Worm (Caenorhabditis elegans): ENCODE data around the gene skp-1.
A peak's percentile ranks its signal among the peaks of the same experiment; 100 is the strongest.

Gene skp-1

ce11 chrV:11674594-11675579, 29.6 kb downstream of the skp-1 start:
- no peak for TF ChIP-seq elt-1 (tag; optimal IDR thresholded peaks at IDR 0.05)
- peak; percentile 35 for TF ChIP-seq sma-3 (GFP tag; optimal IDR thresholded peaks at IDR 0.05)
- TF ChIP-seq nhr-129 (tag; optimal IDR thresholded peaks at IDR 0.05), result no peak
- no peak for TF ChIP-seq elt-3 (tag; optimal IDR thresholded peaks at IDR 0.05)
- TF ChIP-seq Y55F3AM.14 (GFP tag; optimal IDR thresholded peaks at IDR 0.05), result no peak
- TF ChIP-seq fos-1 (tag; optimal IDR thresholded peaks at IDR 0.05), result peak; percentile 39
- no peak for TF ChIP-seq ama-1 (optimal IDR thresholded peaks at IDR 0.05)
- TF ChIP-seq peb-1 (tag; optimal IDR thresholded peaks at IDR 0.05), result no peak
- TF ChIP-seq F13H6.1 (tag; optimal IDR thresholded peaks at IDR 0.05), result no peak
- TF ChIP-seq nhr-11 (tag; optimal IDR thresholded peaks at IDR 0.05), result no peak

- no peak for TF ChIP-seq blmp-1 (tag; optimal IDR thresholded peaks at IDR 0.05; ENCODE audit: insufficient read depth)
- no peak for TF ChIP-seq zag-1 (tag; optimal IDR thresholded peaks at IDR 0.05)
- TF ChIP-seq nhr-10 (tag; optimal IDR thresholded peaks at IDR 0.05), result no peak
- no peak for TF ChIP-seq ZK546.5 (tag; optimal IDR thresholded peaks at IDR 0.05)
Measured at ce11 chrV:11675638-11676037, 30.4 kb downstream of the skp-1 start, which contains the start of gene ape-1. Gene ape-1, plus strand, starts transcription at chrV:11675938.

ce11 chrV:11676498-11676897, 31.2 kb downstream of the skp-1 start:
- no peak for TF ChIP-seq unc-55 (GFP tag; optimal IDR thresholded peaks at IDR 0.05)
- TF ChIP-seq nhr-77 (tag; optimal IDR thresholded peaks at IDR 0.05), result no peak
- TF ChIP-seq nhr-21 (tag; optimal IDR thresholded peaks at IDR 0.05), result no peak
- TF ChIP-seq dmd-4 (tag; optimal IDR thresholded peaks at IDR 0.05), result no peak
- peak; percentile 20 for TF ChIP-seq gmeb-1 (tag; optimal IDR thresholded peaks at IDR 0.05)
- no peak for TF ChIP-seq crh-2 (tag; optimal IDR thresholded peaks at IDR 0.05)
- TF ChIP-seq C34F6.9 (tag; optimal IDR thresholded peaks at IDR 0.05), result no peak
- TF ChIP-seq skn-1 (tag; optimal IDR thresholded peaks at IDR 0.05), result no peak
- no peak for TF ChIP-seq mab-5 (tag; optimal IDR thresholded peaks at IDR 0.05)
- no peak for TF ChIP-seq nhr-237 (tag; optimal IDR thresholded peaks at IDR 0.05)
- TF ChIP-seq sma-9 (GFP tag; optimal IDR thresholded peaks at IDR 0.05), result peak; percentile 28
- no peak for TF ChIP-seq sma-9 (tag; optimal IDR thresholded peaks at IDR 0.05)
- TF ChIP-seq elt-3 (tag; optimal IDR thresholded peaks at IDR 0.05), result no peak
- no peak for TF ChIP-seq lin-13 (GFP tag; optimal IDR thresholded peaks at IDR 0.05)
- TF ChIP-seq ceh-82 (tag; optimal IDR thresholded peaks at IDR 0.05), result no peak
- TF ChIP-seq fos-1 (tag; optimal IDR thresholded peaks at IDR 0.05), result peak; percentile 1
- no peak for TF ChIP-seq nhr-23 (tag; optimal IDR thresholded peaks at IDR 0.05)
- TF ChIP-seq egl-27 (tag; optimal IDR thresholded peaks at IDR 0.05), result no peak

ce11 chrV:11677030-11677429, 31.7 kb downstream of the skp-1 start:
- TF ChIP-seq alr-1 (tag; optimal IDR thresholded peaks at IDR 0.05), result no peak
- TF ChIP-seq nhr-237 (tag; optimal IDR thresholded peaks at IDR 0.05), result no peak
- TF ChIP-seq nhr-10 (tag; optimal IDR thresholded peaks at IDR 0.05), result no peak
- no peak for TF ChIP-seq blmp-1 (tag; optimal IDR thresholded peaks at IDR 0.05; ENCODE audit: insufficient read depth)
- no peak for TF ChIP-seq Y55F3AM.14 (GFP tag; optimal IDR thresholded peaks at IDR 0.05)
- TF ChIP-seq elt-1 (tag; optimal IDR thresholded peaks at IDR 0.05), result no peak
- TF ChIP-seq zag-1 (tag; optimal IDR thresholded peaks at IDR 0.05), result no peak
- TF ChIP-seq R02D3.7 (tag; optimal IDR thresholded peaks at IDR 0.05), result no peak
- no peak for TF ChIP-seq ZK546.5 (tag; optimal IDR thresholded peaks at IDR 0.05)
- TF ChIP-seq sma-3 (GFP tag; optimal IDR thresholded peaks at IDR 0.05), result no peak
- TF ChIP-seq sem-4 (tag; optimal IDR thresholded peaks at IDR 0.05), result no peak
- TF ChIP-seq nhr-25 (tag; optimal IDR thresholded peaks at IDR 0.05), result no peak
- no peak for TF ChIP-seq aly-2 (tag; optimal IDR thresholded peaks at IDR 0.05)
- TF ChIP-seq snpc-4 (tag; optimal IDR thresholded peaks at IDR 0.05), result no peak

Measured in whole organism, L2 larva.